Comparison of ENCODE assay signal across 2 fruit fly cellular contexts in the genomic region with DNA sequence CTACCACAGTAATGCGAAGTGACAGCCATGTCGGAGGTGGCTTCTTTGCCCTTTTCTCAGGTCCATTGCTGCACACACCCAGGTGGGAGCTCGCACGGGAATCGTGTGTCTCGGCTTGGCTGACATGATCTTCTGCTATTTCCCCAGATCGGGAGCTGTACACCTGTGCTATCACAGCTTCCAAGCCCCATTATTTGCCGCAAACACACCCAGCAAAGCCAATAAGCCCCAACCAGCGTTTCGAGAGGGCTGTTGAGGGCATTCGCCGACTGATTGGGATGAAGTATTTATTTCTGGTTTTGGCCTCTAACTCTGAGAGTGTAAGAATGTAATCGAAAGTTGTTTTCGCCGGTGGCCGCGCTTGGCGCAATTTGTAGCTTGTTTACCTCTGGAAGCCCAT.
TF ChIP-seq lines count a peak whose summit lies in the region.

No protein-coding gene starts in this region.

- no peak for TF ChIP-seq CTCF in whole organism, embryonic (GFP tag; optimal IDR thresholded peaks at IDR 0.05; lab: Kevin White, UChicago)

TF ChIP-seq in whole organism, embryonic, 481 proteins besides CTCF, POLR2A, EP300 and RAD21:
- TF ChIP-seq Ets65A (GFP tag; lab: Kevin White, UChicago) (peak; percentile 81), Blimp-1 (GFP tag; optimal IDR thresholded peaks at IDR 0.05; lab: Kevin White, UChicago) (peak; percentile 30), CG12236 (GFP tag; optimal IDR thresholded peaks at IDR 0.05; lab: Kevin White, UChicago) (no peak), CG12769 (tag; optimal IDR thresholded peaks at IDR 0.05; lab: Kevin White, UChicago) (peak; percentile 2), Side (GFP tag; optimal IDR thresholded peaks at IDR 0.05; lab: Kevin White, UChicago) (no peak), otp (GFP tag; IDR thresholded peaks at IDR 0.05; lab: Robert Waterston, UW) (0 out of 3 replicates have a peak, but pooled peaks have one; percentile 14), Hmr (GFP tag; optimal IDR thresholded peaks at IDR 0.05; lab: Kevin White, UChicago) (peak; percentile 21), lab (GFP tag; optimal IDR thresholded peaks at IDR 0.05; lab: Kevin White, UChicago) (peak; percentile 41), Max (GFP tag; optimal IDR thresholded peaks at IDR 0.05; lab: Kevin White, UChicago) (no peak), Eip74EF (GFP tag; optimal IDR thresholded peaks at IDR 0.05; lab: Kevin White, UChicago) (no peak), ATbp (GFP tag; optimal IDR thresholded peaks at IDR 0.05; lab: Kevin White, UChicago) (peak; percentile 16), HHEX (GFP tag; optimal IDR thresholded peaks at IDR 0.05; lab: Kevin White, UChicago) (no peak), CG15514 (GFP tag; optimal IDR thresholded peaks at IDR 0.05; lab: Kevin White, UChicago) (peak; percentile 22), CG10431 (GFP tag; optimal IDR thresholded peaks at IDR 0.05; lab: Kevin White, UChicago) (no peak), CG3407 (GFP tag; optimal IDR thresholded peaks at IDR 0.05; lab: Kevin White, UChicago) (peak; percentile 16)

TF ChIP-seq in whole organism, prepupa, 60 proteins besides CTCF, POLR2A, EP300 and RAD21:
- no peak for TF ChIP-seq CG6163 (GFP tag; IDR thresholded peaks at IDR 0.05; lab: Robert Waterston, UW)
- no peak for TF ChIP-seq CG11902 (GFP tag; optimal IDR thresholded peaks at IDR 0.05; lab: Kevin White, UChicago)
- peak; percentile 63 for TF ChIP-seq fkh (GFP tag; optimal IDR thresholded peaks at IDR 0.05; lab: Kevin White, UChicago)
- no peak for TF ChIP-seq CG6276 (GFP tag; optimal IDR thresholded peaks at IDR 0.05; lab: Kevin White, UChicago)
- no peak for TF ChIP-seq Sox14 (GFP tag; optimal IDR thresholded peaks at IDR 0.05; lab: Kevin White, UChicago)
